Fruit fly (Drosophila melanogaster) whole organism, embryonic: ENCODE results near the gene CG5171.

ENCODE experiments used
- CG12071 ChIP-seq: fragments of 200-800 bp; sonication (Bioruptor generic); optimal IDR thresholded peaks from 3 replicates; lab custom pipeline; 2018; ENCODE audit warnings: missing biosample characterization, mild to moderate bottlenecking, missing genetic modification characterization
- CG12769 ChIP-seq: fragments of 200-800 bp; sonication (Bioruptor generic); optimal IDR thresholded peaks from 2 replicates; lab custom pipeline; 2019; ENCODE audit warnings: missing biosample characterization, mild to moderate bottlenecking, missing genetic modification characterization, moderate library complexity
- CG17361 ChIP-seq: fragments of 200-800 bp; sonication (Bioruptor generic); IDR thresholded peaks from 3 replicates; pipeline ENCODE4 v1.3.6; 2022; ENCODE audit warnings: missing biosample characterization, missing genetic modification characterization
- CG18599 ChIP-seq: fragments of 200-800 bp; sonication (Bioruptor generic); optimal IDR thresholded peaks from 3 replicates; lab custom pipeline; 2017; ENCODE audit warnings: missing biosample characterization, missing genetic modification characterization, mild to moderate bottlenecking, moderate library complexity, missing genetic modification reagents
- CG31388 ChIP-seq: fragments of 200-800 bp; sonication (Bioruptor generic); optimal IDR thresholded peaks from 2 replicates; lab custom pipeline; 2016; ENCODE audit warnings: missing biosample characterization, missing genetic modification characterization
- CG34376 ChIP-seq: fragments of 200-800 bp; sonication (Bioruptor generic); optimal IDR thresholded peaks from 2 replicates; lab custom pipeline; 2018; ENCODE audit warnings: missing biosample characterization, mild to moderate bottlenecking, missing genetic modification characterization
- CG4328 ChIP-seq: fragments of 200-800 bp; sonication (Bioruptor generic); optimal IDR thresholded peaks from 3 replicates; lab custom pipeline; 2017; ENCODE audit warnings: missing biosample characterization, missing genetic modification reagents, missing genetic modification characterization
- CG6689 ChIP-seq: fragments of 200-800 bp; sonication (Bioruptor generic); IDR thresholded peaks from 2 replicates; pipeline ENCODE4 v1.3.6; 2022; ENCODE audit warnings: missing biosample characterization, missing genetic modification characterization
- CG6813 ChIP-seq: fragments of 200-800 bp; sonication (Bioruptor generic); optimal IDR thresholded peaks from 2 replicates; lab custom pipeline; 2017; ENCODE audit warnings: missing biosample characterization, missing genetic modification characterization, mild to moderate bottlenecking, moderate library complexity, missing genetic modification reagents
- CG6854 ChIP-seq: fragments of 200-800 bp; sonication (Bioruptor generic); optimal IDR thresholded peaks from 3 replicates; lab custom pipeline; 2017; ENCODE audit warnings: missing biosample characterization, mild to moderate bottlenecking, missing genetic modification characterization
- CG8290 ChIP-seq, 3 experiments: fragments of 200-800 bp; sonication (Bioruptor generic); optimal IDR thresholded peaks; 2 replicates each; lab custom pipeline; 2016 to 2019; ENCODE audit warnings: missing biosample characterization in 3 of 3, missing genetic modification characterization in 3 of 3, mild to moderate bottlenecking in 2 of 3, moderate library complexity in 1 of 3
- CG8359 ChIP-seq: fragments of 200-800 bp; sonication (Bioruptor generic); optimal IDR thresholded peaks from 2 replicates; lab custom pipeline; 2017; ENCODE audit warnings: missing biosample characterization, mild to moderate bottlenecking, missing genetic modification characterization, borderline replicate concordance
- CTCF ChIP-seq: fragments of 200-800 bp; sonication (Bioruptor generic); optimal IDR thresholded peaks from 2 replicates; lab custom pipeline; 2017; ENCODE audit warnings: missing biosample characterization, mild to moderate bottlenecking, missing genetic modification characterization, moderate library complexity
- Dip3 ChIP-seq: fragments of 200-800 bp; sonication (Bioruptor generic); optimal IDR thresholded peaks from 3 replicates; lab custom pipeline; 2016; ENCODE audit warnings: missing biosample characterization, missing genetic modification characterization
- E2f2 ChIP-seq: fragments of 200-800 bp; sonication (Bioruptor generic); IDR thresholded peaks from 2 replicates; pipeline ENCODE4 v1.3.6; 2022; ENCODE audit warnings: missing biosample characterization, missing genetic modification characterization
- ERR ChIP-seq: fragments of 200-800 bp; sonication (Bioruptor generic); optimal IDR thresholded peaks from 2 replicates; lab custom pipeline; 2016; ENCODE audit warnings: missing biosample characterization, missing genetic modification characterization
- Eip74EF ChIP-seq, 2 experiments: fragments of 200-800 bp in 1 of 2; fragments of >200 bp in 1 of 2; sonication (Bioruptor generic) in 1 of 2; optimal IDR thresholded peaks; 2 replicates each; lab custom pipeline; 2017 to 2019; ENCODE audit warnings: missing biosample characterization in 2 of 2, missing genetic modification characterization in 2 of 2, mild to moderate bottlenecking in 1 of 2, moderate library complexity in 1 of 2
- GATAe ChIP-seq: fragments of 200-800 bp; sonication (Bioruptor generic); conservative IDR thresholded peaks from 2 replicates; pipeline ENCODE4 v1.3.6; 2022; ENCODE audit warnings: missing biosample characterization, missing genetic modification characterization
- Hey ChIP-seq: fragments of 200-800 bp; sonication (Bioruptor generic); optimal IDR thresholded peaks from 3 replicates; lab custom pipeline; 2018; ENCODE audit warnings: missing biosample characterization, mild to moderate bottlenecking, missing genetic modification characterization
- HmgZ ChIP-seq: fragments of 200-800 bp; sonication (Bioruptor generic); optimal IDR thresholded peaks from 2 replicates; lab custom pipeline; 2018; ENCODE audit warnings: missing biosample characterization, mild to moderate bottlenecking, missing genetic modification characterization
- Lim3 ChIP-seq: fragments of 200-800 bp; sonication (Bioruptor generic); IDR thresholded peaks from 2 replicates; pipeline ENCODE4 v1.3.6; 2022; ENCODE audit warnings: missing biosample characterization, missing genetic modification characterization
- MESR4 ChIP-seq: fragments of 200-800 bp; sonication (Bioruptor generic); optimal IDR thresholded peaks from 2 replicates; lab custom pipeline; 2018; ENCODE audit warnings: missing biosample characterization, mild to moderate bottlenecking, missing genetic modification characterization, moderate library complexity
- Med ChIP-seq: fragments of 200-800 bp; sonication (Bioruptor generic); peaks from one replicate; lab custom pipeline; 2016; ENCODE audit warnings: missing biosample characterization, missing genetic modification characterization, mild to moderate bottlenecking, inconsistent platforms, moderate library complexity
- PHDP ChIP-seq: fragments of 200-800 bp; sonication (Bioruptor generic); optimal IDR thresholded peaks from 3 replicates; lab custom pipeline; 2018; ENCODE audit warnings: missing biosample characterization, mild to moderate bottlenecking, missing genetic modification characterization, moderate library complexity
- Spps ChIP-seq: fragments of 200-800 bp; sonication (Bioruptor generic); optimal IDR thresholded peaks from 2 replicates; lab custom pipeline; 2018; ENCODE audit warnings: missing biosample characterization, mild to moderate bottlenecking, missing genetic modification characterization
- bbx ChIP-seq: fragments of 200-800 bp; sonication (Bioruptor generic); IDR thresholded peaks from 2 replicates; pipeline ENCODE4 v1.3.6; 2022; ENCODE audit warnings: missing biosample characterization, missing genetic modification characterization; ENCODE audit not compliant: partially characterized antibody
- chif ChIP-seq, 2 experiments: fragments of 200-800 bp; sonication (Bioruptor generic); optimal IDR thresholded peaks; 3 replicates each; lab custom pipeline; 2016; ENCODE audit warnings: missing biosample characterization in 2 of 2, missing genetic modification characterization in 2 of 2
- crp ChIP-seq, 2 experiments: fragments of 200-800 bp; sonication (Bioruptor generic); optimal IDR thresholded peaks; 2 replicates in 1 of 2; 3 replicates in 1 of 2; lab custom pipeline; 2017; ENCODE audit warnings: missing biosample characterization in 2 of 2, missing genetic modification characterization in 2 of 2, mild to moderate bottlenecking in 1 of 2, moderate library complexity in 1 of 2
- cwo ChIP-seq: fragments of 200-800 bp; sonication (Bioruptor generic); optimal IDR thresholded peaks from 3 replicates; lab custom pipeline; 2017; ENCODE audit warnings: missing biosample characterization, missing genetic modification characterization, mild to moderate bottlenecking, moderate library complexity, missing genetic modification reagents
- dan ChIP-seq: fragments of 200-800 bp; sonication (Bioruptor generic); IDR thresholded peaks from 2 replicates; pipeline ENCODE4 v1.3.6; 2022; ENCODE audit warnings: missing biosample characterization, missing genetic modification characterization
- inv ChIP-seq: fragments of 200-800 bp; sonication (Bioruptor generic); IDR thresholded peaks from 2 replicates; pipeline ENCODE4 v1.3.6; 2022; ENCODE audit warnings: missing biosample characterization, missing genetic modification characterization; ENCODE audit not compliant: partially characterized antibody
- luna ChIP-seq: fragments of 200-800 bp; sonication (Bioruptor generic); optimal IDR thresholded peaks from 2 replicates; lab custom pipeline; 2016; ENCODE audit warnings: missing biosample characterization, missing genetic modification characterization
- mld ChIP-seq: fragments of 200-800 bp; sonication (Bioruptor generic); IDR thresholded peaks from 3 replicates; pipeline ENCODE4 v1.3.6; 2022; ENCODE audit warnings: missing biosample characterization, missing genetic modification characterization; ENCODE audit not compliant: partially characterized antibody
- pfk ChIP-seq: fragments of 200-800 bp; sonication (Bioruptor generic); optimal IDR thresholded peaks from 2 replicates; lab custom pipeline; 2018; ENCODE audit warnings: missing biosample characterization, mild to moderate bottlenecking, missing genetic modification characterization, moderate library complexity
- schlank ChIP-seq: fragments of 200-800 bp; sonication (Bioruptor generic); optimal IDR thresholded peaks from 2 replicates; lab custom pipeline; 2018; ENCODE audit warnings: missing biosample characterization, mild to moderate bottlenecking, missing genetic modification characterization
- sug ChIP-seq: fragments of 200-800 bp; optimal IDR thresholded peaks from 2 replicates; lab custom pipeline; 2019; ENCODE audit warnings: missing biosample characterization, mild to moderate bottlenecking, missing genetic modification characterization, moderate library complexity
- tin ChIP-seq: fragments of 200-800 bp; sonication (Bioruptor generic); optimal IDR thresholded peaks from 3 replicates; lab custom pipeline; 2016; ENCODE audit warnings: missing biosample characterization, missing genetic modification characterization
- tna ChIP-seq: fragments of 200-800 bp; sonication (Bioruptor generic); IDR thresholded peaks from 2 replicates; pipeline ENCODE4 v1.3.6; 2022; ENCODE audit warnings: missing biosample characterization, missing genetic modification characterization; ENCODE audit not compliant: partially characterized antibody
- ttk ChIP-seq: fragments of 200-800 bp; sonication (Bioruptor generic); IDR thresholded peaks from 2 replicates; pipeline ENCODE4 v2.1.2; 2022; ENCODE audit warnings: missing biosample characterization, missing genetic modification characterization

Gene CG5171

dm6 chr2L:7427067-7427785 is 26.1 kb downstream of the CG5171 start (continued):
- TF ChIP-seq chif (GFP tag; optimal IDR thresholded peaks at IDR 0.05; lab: Kevin White, UChicago) (no peak), tin (no peak), CG4328 (GFP tag; lab: Kevin White, UChicago) (peak; percentile 18), CG34376 (peak; percentile 85), dan (GFP tag; lab: Robert Waterston, UW) (no peak), CG6689 (GFP tag; lab: Robert Waterston, UW) (no peak), CTCF (peak; percentile 83), schlank (tag; lab: Kevin White, UChicago) (no peak), sug (tag; lab: Kevin White, UChicago) (peak; percentile 65), Dip3 (no peak), CG8290 (GFP tag; optimal IDR thresholded peaks at IDR 0.05; lab: Kevin White, UChicago) (no peak), CG8290 (tag; optimal IDR thresholded peaks at IDR 0.05; lab: Kevin White, UChicago) (peak in 1 of 2 experiments; percentile 38), ERR (peak; percentile 63), CG12769 (tag; lab: Kevin White, UChicago) (peak; percentile 81), GATAe (GFP tag; lab: Robert Waterston, UW) (no peak), CG31388 (GFP tag; lab: Kevin White, UChicago) (no peak), Med (GFP tag; lab: Kevin White, UChicago) (peak; percentile 72), E2f2 (GFP tag; lab: Robert Waterston, UW) (no peak), bbx (GFP tag; lab: Robert Waterston, UW) (0 out of 2 replicates have a peak, but pooled peaks have one; percentile 7), inv (GFP tag; lab: Robert Waterston, UW) (peak; percentile 7; the same call in 1 of the 2 replicates), luna (GFP tag; lab: Kevin White, UChicago) (no peak), pfk (GFP tag; lab: Kevin White, UChicago) (peak; percentile 35), CG17361 (GFP tag; lab: Robert Waterston, UW) (no peak), MESR4 (GFP tag; lab: Kevin White, UChicago) (peak; percentile 65), CG18599 (GFP tag; lab: Kevin White, UChicago) (peak; percentile 26), Lim3 (GFP tag; lab: Robert Waterston, UW) (no peak), mld (GFP tag; lab: Robert Waterston, UW) (0 out of 3 replicates have a peak, but pooled peaks have one; percentile 39), CG6813 (GFP tag; lab: Kevin White, UChicago) (peak; percentile 59), Eip74EF (GFP tag; optimal IDR thresholded peaks at IDR 0.05; lab: Kevin White, UChicago) (peak in 1 of 2 experiments; percentile 9), HmgZ (tag; lab: Kevin White, UChicago) (peak; percentile 27), tna (GFP tag; lab: Robert Waterston, UW) (no peak), crp (GFP tag; optimal IDR thresholded peaks at IDR 0.05; lab: Kevin White, UChicago) (peak in 1 of 2 experiments; percentile 29), CG6854 (GFP tag; lab: Kevin White, UChicago) (peak; percentile 0), CG8359 (GFP tag; lab: Kevin White, UChicago) (peak; percentile 19), PHDP (tag; lab: Kevin White, UChicago) (peak; percentile 13), Spps (tag; lab: Kevin White, UChicago) (no peak), cwo (GFP tag; lab: Kevin White, UChicago) (peak; percentile 75), ttk (GFP tag; lab: Robert Waterston, UW) (no peak), CG12071 (peak; percentile 17), Hey (tag; lab: Kevin White, UChicago) (no peak)
